Worm (Caenorhabditis elegans) whole organism, midembryonic: ENCODE measurements around the gene F40E12.1.

Experiments
- flt-1 ChIP-seq: fragments of 200-800 bp; sonication (Bioruptor generic); IDR thresholded peaks from 2 replicates; pipeline ENCODE4 v1.3.6; 2022; ENCODE audit warnings: missing genetic modification characterization, missing compliant biosample characterization
- med-1 ChIP-seq: sonication (generic microtip); optimal IDR thresholded peaks from 2 replicates; lab custom pipeline; 2017; ENCODE audit warnings: missing genetic modification characterization, mild to moderate bottlenecking, missing compliant biosample characterization, antibody characterized with exemption, missing genetic modification reagents; ENCODE audit not compliant: insufficient read depth

DNA sequence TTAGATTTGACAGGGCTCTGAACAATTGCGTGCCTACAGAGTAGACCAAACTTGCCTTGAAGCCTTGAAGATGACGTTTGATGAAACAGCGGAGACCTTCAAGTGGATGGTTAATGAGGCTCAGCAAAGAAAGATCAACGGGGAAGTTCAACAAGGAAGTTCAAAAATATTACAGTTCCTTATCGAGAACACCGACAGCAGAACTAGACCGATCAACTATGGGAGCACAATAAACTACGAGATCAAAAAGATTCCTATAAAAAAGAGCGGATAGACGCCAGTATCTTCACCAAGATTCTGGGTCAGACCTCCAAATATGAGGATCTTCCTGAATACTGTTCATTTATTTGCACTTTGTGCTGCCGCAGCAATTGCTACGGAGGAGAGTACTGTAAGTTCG, 37.8 kb upstream of the F40E12.1 start, which contains the start of gene clec-134:
- TF ChIP-seq med-1 (GFP tag; lab: Kevin White, UChicago) (no peak), flt-1 (GFP tag; lab: Robert Waterston, UW) (no peak)
